Worm (Caenorhabditis elegans) whole organism, L2 larva: ENCODE results near the gene srg-38.
"Not testable (repeated sequence)": the region's sequence is repeated elsewhere in the genome, so short reads cannot be mapped to it uniquely, and the experiment has no call there.

Source experiments
- C34F6.9 ChIP-seq: fragments of 150-350 bp; optimal IDR thresholded peaks from 2 replicates; lab custom pipeline; 2014; ENCODE audit warnings: missing biosample characterization, missing genetic modification characterization
- F13H6.1 ChIP-seq: sonication (generic microtip); optimal IDR thresholded peaks from 2 replicates; lab custom pipeline; 2016; ENCODE audit warnings: missing genetic modification characterization, missing compliant biosample characterization
- R02D3.7 ChIP-seq: fragments of 150-350 bp; optimal IDR thresholded peaks from 2 replicates; lab custom pipeline; 2014; ENCODE audit warnings: missing biosample characterization, missing genetic modification characterization
- ZK546.5 ChIP-seq: sonication (generic microtip); optimal IDR thresholded peaks from 2 replicates; lab custom pipeline; 2017; ENCODE audit warnings: missing biosample characterization, missing genetic modification characterization
- alr-1 ChIP-seq: fragments of 150-350 bp; optimal IDR thresholded peaks from 2 replicates; lab custom pipeline; 2014; ENCODE audit warnings: missing biosample characterization, missing genetic modification characterization
- aly-2 ChIP-seq: fragments of 150-350 bp; optimal IDR thresholded peaks from 2 replicates; lab custom pipeline; 2014; ENCODE audit warnings: missing biosample characterization, missing genetic modification characterization
- ama-1 ChIP-seq: fragments of 150-350 bp; optimal IDR thresholded peaks from 2 replicates; lab custom pipeline; 2018; ENCODE audit warnings: inconsistent platforms
- ceh-16 ChIP-seq: fragments of 150-350 bp; optimal IDR thresholded peaks from 2 replicates; lab custom pipeline; 2014; ENCODE audit warnings: missing biosample characterization, missing genetic modification characterization
- crh-2 ChIP-seq: sonication (generic microtip); optimal IDR thresholded peaks from 2 replicates; lab custom pipeline; 2017; ENCODE audit warnings: missing biosample characterization, missing genetic modification characterization
- dmd-4 ChIP-seq: sonication (generic microtip); optimal IDR thresholded peaks from 2 replicates; lab custom pipeline; 2017; ENCODE audit warnings: missing biosample characterization, missing genetic modification characterization
- egl-27 ChIP-seq: sonication (generic microtip); optimal IDR thresholded peaks from 3 replicates; lab custom pipeline; 2017; ENCODE audit warnings: missing biosample characterization, missing genetic modification reagents, missing genetic modification characterization
- elt-1 ChIP-seq: fragments of 150-350 bp; optimal IDR thresholded peaks from 2 replicates; lab custom pipeline; 2014; ENCODE audit warnings: missing biosample characterization, missing genetic modification characterization
- elt-3 ChIP-seq: sonication (generic microtip); optimal IDR thresholded peaks from 2 replicates; lab custom pipeline; 2017; ENCODE audit warnings: missing biosample characterization, missing genetic modification characterization
- fos-1 ChIP-seq: fragments of 150-350 bp; optimal IDR thresholded peaks from 2 replicates; lab custom pipeline; 2014; ENCODE audit warnings: missing biosample characterization, missing genetic modification characterization
- gmeb-1 ChIP-seq: fragments of 150-350 bp; optimal IDR thresholded peaks from 2 replicates; lab custom pipeline; 2014; ENCODE audit warnings: missing biosample characterization, missing genetic modification characterization
- lin-11 ChIP-seq: fragments of 150-350 bp; sonication (generic microtip); optimal IDR thresholded peaks from 2 replicates; lab custom pipeline; 2014; ENCODE audit warnings: missing biosample characterization, missing genetic modification characterization, inconsistent platforms, mixed read lengths
- lin-13 ChIP-seq: fragments of 150-350 bp; optimal IDR thresholded peaks from 2 replicates; lab custom pipeline; 2014; ENCODE audit warnings: missing biosample characterization, missing genetic modification reagents, missing genetic modification characterization
- lin-39 ChIP-seq: fragments of 150-350 bp; optimal IDR thresholded peaks from 2 replicates; lab custom pipeline; 2014; ENCODE audit warnings: missing biosample characterization, missing genetic modification reagents, missing genetic modification characterization
- lsy-2 ChIP-seq, 2 experiments: fragments of 150-350 bp in 1 of 2; sonication (generic microtip) in 1 of 2; optimal IDR thresholded peaks; 2 replicates each; lab custom pipeline; 2014 to 2017; ENCODE audit warnings: missing biosample characterization in 2 of 2, missing genetic modification characterization in 2 of 2
- mab-5 ChIP-seq: fragments of 150-350 bp; optimal IDR thresholded peaks from 2 replicates; lab custom pipeline; 2014; ENCODE audit warnings: missing biosample characterization, missing genetic modification characterization
- mbf-1 ChIP-seq: sonication (generic microtip); optimal IDR thresholded peaks from 2 replicates; lab custom pipeline; 2017; ENCODE audit warnings: missing biosample characterization, missing genetic modification characterization
- mdl-1 ChIP-seq, 2 experiments: fragments of 150-350 bp in 1 of 2; sonication (generic microtip) in 1 of 2; optimal IDR thresholded peaks; 2 replicates each; lab custom pipeline; 2017; ENCODE audit warnings: missing biosample characterization in 2 of 2, missing genetic modification characterization in 2 of 2
- nhr-10 ChIP-seq: sonication (generic microtip); optimal IDR thresholded peaks from 2 replicates; lab custom pipeline; 2017; ENCODE audit warnings: missing biosample characterization, missing genetic modification characterization
- nhr-11 ChIP-seq: fragments of 150-350 bp; optimal IDR thresholded peaks from 2 replicates; lab custom pipeline; 2014; ENCODE audit warnings: missing biosample characterization, missing genetic modification characterization
- nhr-129 ChIP-seq: fragments of 150-350 bp; optimal IDR thresholded peaks from 2 replicates; lab custom pipeline; 2014; ENCODE audit warnings: missing biosample characterization, missing genetic modification characterization
- nhr-21 ChIP-seq: fragments of 150-350 bp; optimal IDR thresholded peaks from 2 replicates; lab custom pipeline; 2014; ENCODE audit warnings: missing biosample characterization, missing genetic modification characterization
- nhr-23 ChIP-seq: fragments of 150-350 bp; optimal IDR thresholded peaks from 2 replicates; lab custom pipeline; 2014; ENCODE audit warnings: missing biosample characterization, missing genetic modification reagents, missing genetic modification characterization
- nhr-25 ChIP-seq: fragments of 150-350 bp; sonication (generic microtip); optimal IDR thresholded peaks from 3 replicates; lab custom pipeline; 2014; ENCODE audit warnings: missing biosample characterization, missing genetic modification characterization
- nhr-6 ChIP-seq: fragments of 150-350 bp; optimal IDR thresholded peaks from 2 replicates; lab custom pipeline; 2014; ENCODE audit warnings: missing biosample characterization, missing genetic modification characterization
- nhr-77 ChIP-seq: fragments of 150-350 bp; optimal IDR thresholded peaks from 2 replicates; lab custom pipeline; 2014; ENCODE audit warnings: missing biosample characterization, missing genetic modification characterization
- sem-4 ChIP-seq: fragments of 150-350 bp; optimal IDR thresholded peaks from 2 replicates; lab custom pipeline; 2014; ENCODE audit warnings: missing biosample characterization, missing genetic modification reagents, missing genetic modification characterization
- skn-1 ChIP-seq: sonication (generic microtip); optimal IDR thresholded peaks from 2 replicates; lab custom pipeline; 2017; ENCODE audit warnings: missing biosample characterization, missing genetic modification characterization
- sma-3 ChIP-seq: sonication (generic microtip); optimal IDR thresholded peaks from 2 replicates; lab custom pipeline; 2016; ENCODE audit warnings: missing genetic modification reagents, missing genetic modification characterization, missing compliant biosample characterization
- sma-9 ChIP-seq, 2 experiments: fragments of 150-350 bp in 1 of 2; sonication (generic microtip) in 1 of 2; optimal IDR thresholded peaks; 2 replicates each; lab custom pipeline; 2014 to 2016; ENCODE audit warnings: missing genetic modification characterization in 2 of 2, mild to moderate bottlenecking in 1 of 2, missing biosample characterization in 1 of 2, missing compliant biosample characterization in 1 of 2, missing genetic modification reagents in 1 of 2, moderate library complexity in 1 of 2
- snpc-4 ChIP-seq: fragments of 150-350 bp; optimal IDR thresholded peaks from 2 replicates; lab custom pipeline; 2014; ENCODE audit warnings: missing biosample characterization, missing genetic modification characterization
- unc-39 ChIP-seq: fragments of 150-350 bp; optimal IDR thresholded peaks from 2 replicates; lab custom pipeline; 2014; ENCODE audit warnings: missing biosample characterization, missing genetic modification characterization
- unc-55 ChIP-seq: fragments of 150-350 bp; sonication (generic microtip); optimal IDR thresholded peaks from 3 replicates; lab custom pipeline; 2014; ENCODE audit warnings: missing biosample characterization, missing genetic modification reagents, missing genetic modification characterization
- unc-62 ChIP-seq: fragments of 150-350 bp; optimal IDR thresholded peaks from 2 replicates; lab custom pipeline; 2014; ENCODE audit warnings: missing biosample characterization, missing genetic modification reagents, missing genetic modification characterization
- ztf-1 ChIP-seq: fragments of 200-800 bp; sonication (Bioruptor generic); conservative IDR thresholded peaks from 2 replicates; pipeline ENCODE4 v1.3.6; 2022; ENCODE audit warnings: missing genetic modification characterization, missing compliant biosample characterization
- ztf-11 ChIP-seq: sonication (generic microtip); optimal IDR thresholded peaks from 2 replicates; lab custom pipeline; 2017; ENCODE audit warnings: missing biosample characterization, missing genetic modification characterization
- ztf-4 ChIP-seq: fragments of 150-350 bp; optimal IDR thresholded peaks from 2 replicates; lab custom pipeline; 2014; ENCODE audit warnings: missing biosample characterization, missing genetic modification characterization

srg-38 gene

DNA sequence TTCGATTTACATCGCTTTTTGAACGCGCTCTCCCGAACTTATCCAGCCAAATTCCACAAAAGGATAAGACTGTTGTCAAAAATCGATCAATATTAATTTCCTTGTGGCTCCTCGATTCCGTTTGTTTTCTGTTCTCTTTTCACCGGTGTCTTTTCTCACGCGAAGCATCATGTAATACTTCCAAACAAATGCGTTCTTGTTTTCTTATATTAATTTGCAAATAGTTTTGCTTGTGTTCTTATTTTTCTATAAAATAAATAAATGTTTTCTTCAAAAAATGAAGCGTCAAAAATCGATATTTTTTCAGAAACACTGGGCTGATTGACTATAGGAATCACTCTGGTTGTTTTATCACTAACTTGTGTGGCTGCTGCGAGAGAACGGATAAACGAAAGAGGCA lies 41.8 kb downstream of the srg-38 start, which contains the start of gene math-33:
Gene math-33, plus strand, starts transcription at position 301 of the 400 bp plus-strand sequence.
- TF ChIP-seq sma-9 (GFP tag; optimal IDR thresholded peaks at IDR 0.05; lab: Kevin White, UChicago) (no peak), sma-9 (tag; optimal IDR thresholded peaks at IDR 0.05; lab: Kevin White, UChicago) (no peak), aly-2 (tag; lab: Kevin White, UChicago) (no peak), mbf-1 (no peak), ztf-11 (tag; lab: Kevin White, UChicago) (no peak)

- TF ChIP-seq lin-39 (tag; lab: Kevin White, UChicago) (no peak), mdl-1 (tag; optimal IDR thresholded peaks at IDR 0.05; lab: Kevin White, UChicago) (no peak), lin-11 (tag; lab: Kevin White, UChicago) (peak; percentile 63), crh-2 (peak; percentile 46), nhr-10 (tag; lab: Kevin White, UChicago) (no peak), nhr-129 (peak; percentile 71), aly-2 (tag; lab: Kevin White, UChicago) (no peak), ztf-1 (GFP tag; lab: Robert Waterston, UW) (no peak), R02D3.7 (tag; lab: Kevin White, UChicago) (no peak), C34F6.9 (tag; lab: Kevin White, UChicago) (peak; percentile 65), sma-9 (GFP tag; optimal IDR thresholded peaks at IDR 0.05; lab: Kevin White, UChicago) (peak; percentile 48), sma-9 (tag; optimal IDR thresholded peaks at IDR 0.05; lab: Kevin White, UChicago) (no peak), F13H6.1 (tag; lab: Kevin White, UChicago) (peak; percentile 77), skn-1 (tag; lab: Kevin White, UChicago) (no peak), dmd-4 (tag; lab: Kevin White, UChicago) (no peak), nhr-23 (tag; lab: Kevin White, UChicago) (no peak), unc-55 (peak; percentile 73), mab-5 (tag; lab: Kevin White, UChicago) (peak; percentile 56), sma-3 (GFP tag; lab: Kevin White, UChicago) (peak; percentile 69), snpc-4 (tag; lab: Kevin White, UChicago) (no peak), ZK546.5 (no peak), fos-1 (tag; lab: Kevin White, UChicago) (peak; percentile 7), elt-3 (tag; lab: Kevin White, UChicago) (no peak), lin-13 (GFP tag; lab: Kevin White, UChicago) (peak; percentile 43), alr-1 (tag; lab: Kevin White, UChicago) (no peak), unc-62 (GFP tag; lab: Kevin White, UChicago) (no peak), gmeb-1 (tag; lab: Kevin White, UChicago) (peak; percentile 71), nhr-77 (tag; lab: Kevin White, UChicago) (no peak), elt-1 (tag; lab: Kevin White, UChicago) (no peak), nhr-25 (tag; lab: Kevin White, UChicago) (peak; percentile 66), unc-39 (tag; lab: Kevin White, UChicago) (no peak), lsy-2 (tag; optimal IDR thresholded peaks at IDR 0.05; lab: Kevin White, UChicago) (peak in 1 of 2 experiments; percentile 63), egl-27 (peak; percentile 33), sem-4 (tag; lab: Kevin White, UChicago) (peak; percentile 30), ceh-16 (tag; lab: Kevin White, UChicago) (no peak), ztf-4 (tag; lab: Kevin White, UChicago) (no peak), nhr-21 (peak; percentile 6), nhr-11 (no peak), nhr-6 (tag; lab: Kevin White, UChicago) (no peak), ama-1 (lab: Kevin White, UChicago) (no peak)
These were observed 42.3 kb downstream of the srg-38 start, which contains the start of gene erfa-3 for ce11 chrV:11113041-11113574. erfa-3 (minus strand) TSS chrV:11113091.

- not testable (repeated sequence) for TF ChIP-seq elt-3 (tag; lab: Kevin White, UChicago); C34F6.9 (tag; lab: Kevin White, UChicago); ztf-1 (GFP tag; lab: Robert Waterston, UW)
- TF ChIP-seq, all 48 proteins: peak for 0; not testable (repeated sequence) for 48
These were observed 45.8 kb downstream of the srg-38 start, which contains the start of gene Y42A5A.5 for ce11 chrV:11109647-11110046. Y42A5A.5 (minus strand) TSS chrV:11109747.
